Fruit fly (Drosophila melanogaster) whole organism, embryonic: ENCODE data around the gene CG15865.

Experiments
- CG10147 ChIP-seq: fragments of 200-800 bp; sonication (Bioruptor generic); optimal IDR thresholded peaks from 2 replicates; lab custom pipeline; 2019; ENCODE audit warnings: missing biosample characterization, mild to moderate bottlenecking, missing genetic modification characterization, moderate library complexity
- CG11723 ChIP-seq: fragments of 200-800 bp; sonication (Bioruptor generic); optimal IDR thresholded peaks from 2 replicates; lab custom pipeline; 2017; ENCODE audit warnings: missing biosample characterization, mild to moderate bottlenecking, missing genetic modification characterization
- CG12659 ChIP-seq: fragments of 200-800 bp; sonication (Bioruptor generic); optimal IDR thresholded peaks from 3 replicates; lab custom pipeline; 2017; ENCODE audit warnings: mild to moderate bottlenecking, missing biosample characterization, missing genetic modification reagents, missing genetic modification characterization
- CG13894 ChIP-seq: fragments of 200-800 bp; sonication (Bioruptor generic); optimal IDR thresholded peaks from 3 replicates; lab custom pipeline; 2018; ENCODE audit warnings: missing biosample characterization, mild to moderate bottlenecking, missing genetic modification characterization, moderate library complexity
- CG15514 ChIP-seq: fragments of 200-800 bp; sonication (Bioruptor generic); optimal IDR thresholded peaks from 3 replicates; lab custom pipeline; 2017; ENCODE audit warnings: missing biosample characterization, missing genetic modification characterization, mild to moderate bottlenecking, moderate library complexity, missing genetic modification reagents
- CG15601 ChIP-seq: fragments of 200-800 bp; sonication (Bioruptor generic); optimal IDR thresholded peaks from 3 replicates; lab custom pipeline; 2019; ENCODE audit warnings: missing biosample characterization, mild to moderate bottlenecking, missing genetic modification characterization, moderate library complexity
- CG15696 ChIP-seq: fragments of 200-800 bp; sonication (Bioruptor generic); optimal IDR thresholded peaks from 2 replicates; lab custom pipeline; 2019; ENCODE audit warnings: missing biosample characterization, mild to moderate bottlenecking, missing genetic modification characterization, moderate library complexity
- CG17361 ChIP-seq: fragments of 200-800 bp; sonication (Bioruptor generic); IDR thresholded peaks from 3 replicates; pipeline ENCODE4 v1.3.6; 2022; ENCODE audit warnings: missing biosample characterization, missing genetic modification characterization
- CG17829 ChIP-seq: fragments of 200-800 bp; optimal IDR thresholded peaks from 2 replicates; lab custom pipeline; 2019; ENCODE audit warnings: missing biosample characterization, mild to moderate bottlenecking, missing genetic modification characterization, moderate library complexity
- CG18764 ChIP-seq: fragments of 200-800 bp; sonication (Bioruptor generic); optimal IDR thresholded peaks from 3 replicates; lab custom pipeline; 2016; ENCODE audit warnings: missing biosample characterization, missing genetic modification characterization
- CG2120 ChIP-seq: fragments of 200-800 bp; sonication (Bioruptor generic); optimal IDR thresholded peaks from 3 replicates; lab custom pipeline; 2016; ENCODE audit warnings: missing biosample characterization, missing genetic modification characterization
- CG33557 ChIP-seq: fragments of 200-800 bp; sonication (Bioruptor generic); optimal IDR thresholded peaks from 2 replicates; lab custom pipeline; 2019; ENCODE audit warnings: missing biosample characterization, mild to moderate bottlenecking, missing genetic modification characterization, moderate library complexity
- CG34376 ChIP-seq: fragments of 200-800 bp; sonication (Bioruptor generic); optimal IDR thresholded peaks from 2 replicates; lab custom pipeline; 2018; ENCODE audit warnings: missing biosample characterization, mild to moderate bottlenecking, missing genetic modification characterization
- CG34422 ChIP-seq: fragments of 200-800 bp; sonication (Bioruptor generic); IDR thresholded peaks from 3 replicates; pipeline ENCODE4 v1.3.6; 2022; ENCODE audit warnings: missing biosample characterization, missing genetic modification characterization
- CG4282 ChIP-seq: fragments of 200-800 bp; sonication (Bioruptor generic); optimal IDR thresholded peaks from 2 replicates; lab custom pipeline; 2016; ENCODE audit warnings: missing biosample characterization, missing genetic modification characterization
- CG4617 ChIP-seq: fragments of 200-800 bp; sonication (Bioruptor generic); optimal IDR thresholded peaks from 3 replicates; lab custom pipeline; 2016; ENCODE audit warnings: missing biosample characterization, missing genetic modification characterization, borderline replicate concordance
- CG7556 ChIP-seq: fragments of 200-800 bp; sonication (Bioruptor generic); optimal IDR thresholded peaks from 2 replicates; lab custom pipeline; 2017; ENCODE audit warnings: missing biosample characterization, mild to moderate bottlenecking, missing genetic modification characterization
- CG7745 ChIP-seq: fragments of 200-800 bp; sonication (Bioruptor generic); optimal IDR thresholded peaks from 2 replicates; lab custom pipeline; 2018; ENCODE audit warnings: missing biosample characterization, mild to moderate bottlenecking, missing genetic modification characterization, moderate library complexity
- D19B ChIP-seq: fragments of 200-800 bp; sonication (Bioruptor generic); optimal IDR thresholded peaks from 2 replicates; lab custom pipeline; 2017; ENCODE audit warnings: missing biosample characterization, mild to moderate bottlenecking, missing genetic modification characterization
- Elba2 ChIP-seq: fragments of 200-800 bp; sonication (Bioruptor generic); optimal IDR thresholded peaks from 3 replicates; lab custom pipeline; 2016; ENCODE audit warnings: missing biosample characterization, missing genetic modification characterization
- HmgD ChIP-seq: fragments of 200-800 bp; sonication (Bioruptor generic); optimal IDR thresholded peaks from 3 replicates; lab custom pipeline; 2016; ENCODE audit warnings: missing biosample characterization, missing genetic modification characterization
- Lhr ChIP-seq: fragments of 200-800 bp; sonication (Bioruptor generic); optimal IDR thresholded peaks from 3 replicates; lab custom pipeline; 2017; ENCODE audit warnings: mild to moderate bottlenecking, missing biosample characterization, missing genetic modification reagents, missing genetic modification characterization
- Max ChIP-seq: fragments of 200-800 bp; sonication (Bioruptor generic); optimal IDR thresholded peaks from 2 replicates; lab custom pipeline; 2016; ENCODE audit warnings: missing biosample characterization, mild to moderate bottlenecking, missing genetic modification characterization
- Med ChIP-seq: fragments of 200-800 bp; sonication (Bioruptor generic); peaks from one replicate; lab custom pipeline; 2016; ENCODE audit warnings: missing biosample characterization, missing genetic modification characterization, mild to moderate bottlenecking, inconsistent platforms, moderate library complexity
- NC2β ChIP-seq: fragments of 200-800 bp; sonication (Bioruptor generic); optimal IDR thresholded peaks from 2 replicates; lab custom pipeline; 2016; ENCODE audit warnings: missing biosample characterization, missing genetic modification characterization
- Pdp1 ChIP-seq, 2 experiments: fragments of 200-800 bp; sonication (Bioruptor generic); optimal IDR thresholded peaks; 3 replicates each; lab custom pipeline; 2016; ENCODE audit warnings: missing biosample characterization in 2 of 2, missing genetic modification characterization in 2 of 2, mild to moderate bottlenecking in 1 of 2, moderate library complexity in 1 of 2
- Taf1 ChIP-seq: fragments of 200-800 bp; sonication (Bioruptor generic); IDR thresholded peaks from 2 replicates; pipeline ENCODE4 v1.3.6; 2022; ENCODE audit warnings: missing biosample characterization, missing genetic modification characterization
- Tbp ChIP-seq: fragments of >200 bp; optimal IDR thresholded peaks from 2 replicates; lab custom pipeline; 2018; ENCODE audit warnings: missing biosample characterization, missing genetic modification characterization
- Trl ChIP-seq, 3 experiments: fragments of >200 bp in 2 of 3; fragments of 200-800 bp in 1 of 3; sonication (Bioruptor generic) in 1 of 3; optimal IDR thresholded peaks; 2 replicates in 1 of 3; 3 replicates in 2 of 3; lab custom pipeline; 2016 to 2017; ENCODE audit warnings: missing biosample characterization in 1 of 3, missing genetic modification characterization in 1 of 3
- Xbp1 ChIP-seq: fragments of 200-800 bp; sonication (Bioruptor generic); optimal IDR thresholded peaks from 3 replicates; lab custom pipeline; 2016; ENCODE audit warnings: missing biosample characterization, mild to moderate bottlenecking, missing genetic modification characterization
- Xrp1 ChIP-seq: fragments of 200-800 bp; sonication (Bioruptor generic); IDR thresholded peaks from 2 replicates; pipeline ENCODE4 v1.3.6; 2022; ENCODE audit warnings: missing biosample characterization, missing genetic modification characterization
- aop ChIP-seq: fragments of 200-800 bp; sonication (Bioruptor generic); IDR thresholded peaks from 2 replicates; pipeline ENCODE4 v1.3.6; 2022; ENCODE audit warnings: missing biosample characterization, missing genetic modification characterization
- br ChIP-seq: fragments of >200 bp; optimal IDR thresholded peaks from 2 replicates; lab custom pipeline; 2017
- btn ChIP-seq: fragments of 200-800 bp; sonication (Bioruptor generic); optimal IDR thresholded peaks from 2 replicates; lab custom pipeline; 2016; ENCODE audit warnings: missing biosample characterization, missing genetic modification characterization
- caup ChIP-seq: fragments of 200-800 bp; sonication (Bioruptor generic); optimal IDR thresholded peaks from 3 replicates; lab custom pipeline; 2017; ENCODE audit warnings: missing biosample characterization, mild to moderate bottlenecking, missing genetic modification characterization, moderate library complexity; ENCODE audit not compliant: severe bottlenecking
- chn ChIP-seq: fragments of 200-800 bp; sonication (Bioruptor generic); optimal IDR thresholded peaks from 2 replicates; lab custom pipeline; 2016; ENCODE audit warnings: missing biosample characterization, missing genetic modification characterization
- dmrt11E ChIP-seq: fragments of 200-800 bp; sonication (Bioruptor generic); optimal IDR thresholded peaks from 3 replicates; lab custom pipeline; 2018; ENCODE audit warnings: missing biosample characterization, mild to moderate bottlenecking, missing genetic modification characterization, moderate library complexity
- gsb-n ChIP-seq: fragments of 200-800 bp; sonication (Bioruptor generic); optimal IDR thresholded peaks from 3 replicates; lab custom pipeline; 2018; ENCODE audit warnings: missing biosample characterization, mild to moderate bottlenecking, missing genetic modification characterization
- knrl ChIP-seq: fragments of 200-800 bp; sonication (Bioruptor generic); IDR thresholded peaks from 3 replicates; pipeline ENCODE4 v1.3.6; 2022; ENCODE audit warnings: missing biosample characterization, missing genetic modification characterization; ENCODE audit not compliant: partially characterized antibody
- pum ChIP-seq: fragments of 200-800 bp; sonication (Bioruptor generic); optimal IDR thresholded peaks from 2 replicates; lab custom pipeline; 2016; ENCODE audit warnings: missing biosample characterization, missing genetic modification characterization
- sens ChIP-seq: fragments of 200-800 bp; sonication (Bioruptor generic); peaks from one replicate; lab custom pipeline; 2016; ENCODE audit warnings: missing biosample characterization, missing genetic modification characterization
- sqz ChIP-seq: fragments of 200-800 bp; sonication (Bioruptor generic); optimal IDR thresholded peaks from 3 replicates; lab custom pipeline; 2018; ENCODE audit warnings: missing biosample characterization, mild to moderate bottlenecking, missing genetic modification characterization
- stwl ChIP-seq: fragments of 200-800 bp; sonication (Bioruptor generic); optimal IDR thresholded peaks from 3 replicates; lab custom pipeline; 2018; ENCODE audit warnings: missing biosample characterization, mild to moderate bottlenecking, missing genetic modification characterization, moderate library complexity
- trem ChIP-seq: fragments of 200-800 bp; optimal IDR thresholded peaks from 3 replicates; lab custom pipeline; 2019; ENCODE audit warnings: missing biosample characterization, mild to moderate bottlenecking, missing genetic modification characterization, moderate library complexity
- wek ChIP-seq: fragments of 200-800 bp; sonication (Bioruptor generic); optimal IDR thresholded peaks from 3 replicates; lab custom pipeline; 2018; ENCODE audit warnings: missing biosample characterization, mild to moderate bottlenecking, missing genetic modification characterization, moderate library complexity

The CG15865 gene

DNA sequence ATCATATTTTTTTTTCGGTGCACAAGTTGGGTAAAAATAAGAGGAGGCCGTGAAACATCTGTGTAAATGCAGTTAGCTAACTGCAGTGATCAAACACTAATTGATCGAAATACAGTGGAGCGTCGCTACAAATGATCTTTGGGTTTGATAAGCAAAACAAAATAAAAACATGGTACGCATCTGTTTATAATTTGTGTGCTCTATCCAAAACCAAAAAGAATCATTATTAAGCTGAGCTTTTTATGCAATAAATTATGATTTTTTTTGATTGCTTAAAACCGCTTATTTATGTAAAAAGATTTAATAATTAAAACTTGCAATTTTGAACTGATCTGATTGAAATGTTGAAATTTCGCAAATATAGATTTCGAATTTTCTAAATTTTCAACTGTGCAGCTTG lies 6.0 kb upstream of the CG15865 start (continued):
- TF ChIP-seq CG17829 (tag; lab: Kevin White, UChicago) (no peak), CG7745 (no peak)

DNA sequence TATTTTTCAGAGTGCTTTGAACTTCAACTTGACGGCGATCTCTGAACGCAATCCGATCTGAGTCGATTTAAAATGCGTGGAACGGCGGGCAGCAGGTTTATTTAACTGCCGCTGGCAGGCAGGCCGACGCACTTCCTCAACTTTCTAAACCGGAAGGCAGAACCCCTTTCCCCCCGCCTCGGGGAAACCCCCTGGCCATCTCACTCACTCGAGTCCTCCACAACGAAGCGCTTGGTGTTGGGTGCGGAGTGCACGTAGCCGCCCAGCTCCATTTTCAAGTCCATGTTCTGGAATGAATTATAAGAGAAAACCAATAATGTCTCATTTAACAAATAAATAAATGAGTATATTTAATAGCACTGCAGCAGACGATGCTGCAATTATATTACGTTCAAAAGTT lies 5.6 kb upstream of the CG15865 start:
- TF ChIP-seq CG18764 (GFP tag; lab: Kevin White, UChicago): no peak
- peak; percentile 58; the same call in 1 of the 2 replicates for TF ChIP-seq aop (GFP tag; lab: Robert Waterston, UW)

DNA sequence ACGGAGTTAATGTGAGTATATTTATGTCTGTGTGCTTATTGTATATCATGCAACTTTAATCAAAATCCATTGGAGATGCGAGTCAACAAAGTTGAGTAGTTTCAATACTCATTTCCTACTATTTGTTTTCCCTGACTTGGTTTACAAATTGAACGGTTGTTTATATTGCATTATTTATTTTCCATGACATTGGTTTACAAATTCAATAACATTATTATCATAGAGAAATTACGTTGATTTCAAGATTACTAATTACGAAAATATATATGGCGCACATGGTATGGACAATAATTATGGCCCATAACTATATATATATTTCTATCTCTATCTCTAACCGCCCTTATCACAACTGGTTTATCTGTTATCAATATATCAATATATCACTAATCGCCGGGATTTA lies 3.6 kb downstream of the CG15865 start:
- TF ChIP-seq knrl (GFP tag; lab: Robert Waterston, UW): no peak
- peak; percentile 53 for TF ChIP-seq CG15696 (tag; lab: Kevin White, UChicago)
- TF ChIP-seq CG13894 (tag; lab: Kevin White, UChicago): no peak
- no peak for TF ChIP-seq CG2120 (GFP tag; lab: Kevin White, UChicago)
- no peak for TF ChIP-seq CG4282 (GFP tag; lab: Kevin White, UChicago)
- TF ChIP-seq HmgD (GFP tag; lab: Kevin White, UChicago): no peak
- TF ChIP-seq Xbp1 (GFP tag; lab: Kevin White, UChicago): no peak
- TF ChIP-seq Max (GFP tag; lab: Kevin White, UChicago): no peak
- TF ChIP-seq CG11723: no peak
- TF ChIP-seq Lhr (GFP tag; lab: Kevin White, UChicago): no peak
- 0 out of 2 replicates have a peak, but pooled peaks have one; percentile 8 for TF ChIP-seq Xrp1 (GFP tag; lab: Robert Waterston, UW)
- TF ChIP-seq sens: peak; percentile 53
- no peak for TF ChIP-seq CG12659
- peak; percentile 22 for TF ChIP-seq dmrt11E
- TF ChIP-seq CG33557 (GFP tag; lab: Kevin White, UChicago): peak; percentile 5
- no peak for TF ChIP-seq caup (GFP tag; lab: Kevin White, UChicago)
- TF ChIP-seq CG17361 (GFP tag; lab: Robert Waterston, UW): no peak
- TF ChIP-seq Taf1: no peak
- no peak for TF ChIP-seq CG10147

DNA sequence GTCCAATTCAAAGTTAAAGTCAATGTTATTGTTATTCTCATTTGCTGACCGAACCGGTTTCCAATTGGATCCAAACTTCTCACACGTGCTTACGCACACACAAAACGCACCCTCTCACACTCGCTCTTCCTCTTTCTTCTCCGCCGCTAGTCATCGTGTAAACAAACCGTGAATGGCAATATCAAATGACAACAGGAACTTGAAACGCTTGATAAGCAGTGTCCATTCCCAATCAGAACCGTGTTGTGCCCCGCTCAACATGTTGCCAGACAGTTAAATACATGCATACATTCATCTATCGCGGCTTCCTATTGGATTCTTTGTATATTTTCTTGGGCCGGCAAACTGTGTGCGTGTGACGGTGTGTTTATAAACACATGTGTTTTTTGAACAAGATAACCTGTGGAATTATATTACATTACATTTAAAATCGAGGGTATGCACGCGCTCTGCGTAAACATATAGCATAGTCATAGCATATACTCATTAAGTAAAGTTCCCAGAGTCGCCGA lies 8.5 kb downstream of the CG15865 start:
- TF ChIP-seq Med (GFP tag; lab: Kevin White, UChicago): peak; percentile 90
- peak; percentile 86 for TF ChIP-seq D19B (GFP tag; lab: Kevin White, UChicago)
- peak; percentile 12 for TF ChIP-seq stwl
- no peak for TF ChIP-seq Tbp
- no peak for TF ChIP-seq btn
- peak; percentile 13 for TF ChIP-seq NC2β (GFP tag; lab: Kevin White, UChicago)
- TF ChIP-seq wek: peak; percentile 18
- no peak for TF ChIP-seq pum (GFP tag; lab: Kevin White, UChicago)
- TF ChIP-seq trem (tag; lab: Kevin White, UChicago): peak; percentile 16
- no peak for TF ChIP-seq CG4617
- TF ChIP-seq CG7556 (GFP tag; lab: Kevin White, UChicago): no peak
- TF ChIP-seq Pdp1 (GFP tag; optimal IDR thresholded peaks at IDR 0.05; lab: Kevin White, UChicago): peak in 1 of 2 experiments; percentile 47
- TF ChIP-seq CG15514 (GFP tag; lab: Kevin White, UChicago): peak; percentile 20
- peak; percentile 35 for TF ChIP-seq gsb-n (tag; lab: Kevin White, UChicago)
- TF ChIP-seq chn: no peak
- TF ChIP-seq CG34376 (GFP tag; lab: Kevin White, UChicago): peak; percentile 83
- peak; percentile 97 for TF ChIP-seq Elba2 (GFP tag; lab: Kevin White, UChicago)
- TF ChIP-seq Trl (optimal IDR thresholded peaks at IDR 0.05; lab: Kevin White, UChicago): peak in 1 of 2 experiments; percentile 57
- TF ChIP-seq Trl (GFP tag; optimal IDR thresholded peaks at IDR 0.05; lab: Kevin White, UChicago): no peak
- TF ChIP-seq sqz (GFP tag; lab: Kevin White, UChicago): no peak
- peak; percentile 82; the same call in 1 of the 3 replicates for TF ChIP-seq CG34422 (GFP tag; lab: Robert Waterston, UW)
- TF ChIP-seq CG11723: no peak
- peak; percentile 72 for TF ChIP-seq CG7745
- TF ChIP-seq CG15601: no peak
- no peak for TF ChIP-seq br (lab: Kevin White, UChicago)
